Worm (Caenorhabditis elegans) whole organism, late embryonic: ENCODE data around the gene F54D8.6.
A peak's percentile ranks its signal among the peaks of the same experiment; 100 is the strongest.

Experiments used
- F13H6.1 ChIP-seq: sonication (generic microtip); optimal IDR thresholded peaks from 2 replicates; lab custom pipeline; 2016; ENCODE audit warnings: missing genetic modification characterization, missing compliant biosample characterization
- K02D7.2 ChIP-seq: sonication (generic microtip); optimal IDR thresholded peaks from 2 replicates; lab custom pipeline; 2017; ENCODE audit warnings: mild to moderate bottlenecking, missing genetic modification characterization, missing compliant biosample characterization
- K09A11.1 ChIP-seq: sonication (generic microtip); optimal IDR thresholded peaks from 2 replicates; lab custom pipeline; 2017; ENCODE audit warnings: antibody characterized with exemption, mild to moderate bottlenecking, missing genetic modification characterization, missing compliant biosample characterization; ENCODE audit not compliant: insufficient read depth
- ahr-1 ChIP-seq: sonication (generic microtip); optimal IDR thresholded peaks from 2 replicates; lab custom pipeline; 2016; ENCODE audit warnings: missing genetic modification characterization, missing compliant biosample characterization
- ceh-14 ChIP-seq: sonication (generic microtip); optimal IDR thresholded peaks from 2 replicates; lab custom pipeline; 2016; ENCODE audit warnings: missing genotype, missing genetic modification characterization, missing compliant biosample characterization
- ceh-18 ChIP-seq: sonication (generic microtip); optimal IDR thresholded peaks from 2 replicates; lab custom pipeline; 2016; ENCODE audit warnings: missing genetic modification characterization, missing compliant biosample characterization
- ceh-2 ChIP-seq: sonication (generic microtip); optimal IDR thresholded peaks from 2 replicates; lab custom pipeline; 2016; ENCODE audit warnings: missing genotype, missing genetic modification characterization, missing compliant biosample characterization
- ceh-30 ChIP-seq: fragments of 150-350 bp; optimal IDR thresholded peaks from 2 replicates; lab custom pipeline; 2014; ENCODE audit warnings: missing biosample characterization, missing genetic modification characterization
- ceh-31 ChIP-seq: sonication (generic microtip); optimal IDR thresholded peaks from 2 replicates; lab custom pipeline; 2016; ENCODE audit warnings: missing genetic modification characterization, missing compliant biosample characterization
- ceh-48 ChIP-seq: sonication (generic microtip); optimal IDR thresholded peaks from 2 replicates; lab custom pipeline; 2016; ENCODE audit warnings: missing genetic modification characterization, inconsistent platforms, missing compliant biosample characterization
- ceh-9 ChIP-seq: sonication (generic microtip); optimal IDR thresholded peaks from 2 replicates; lab custom pipeline; 2016; ENCODE audit warnings: mild to moderate bottlenecking, missing genetic modification characterization, inconsistent platforms, missing compliant biosample characterization
- dve-1 ChIP-seq: sonication (generic microtip); optimal IDR thresholded peaks from 2 replicates; lab custom pipeline; 2017; ENCODE audit warnings: antibody characterized with exemption, mild to moderate bottlenecking, missing genetic modification characterization, missing compliant biosample characterization
- elt-2 ChIP-seq: sonication (generic microtip); optimal IDR thresholded peaks from 2 replicates; lab custom pipeline; 2016; ENCODE audit warnings: missing genetic modification reagents, missing genetic modification characterization, missing compliant biosample characterization
- elt-4 ChIP-seq: sonication (generic microtip); optimal IDR thresholded peaks from 2 replicates; lab custom pipeline; 2016; ENCODE audit warnings: missing genetic modification characterization, missing compliant biosample characterization
- ets-4 ChIP-seq: sonication (generic microtip); optimal IDR thresholded peaks from 2 replicates; lab custom pipeline; 2016; ENCODE audit warnings: missing genetic modification characterization, missing compliant biosample characterization
- eyg-1 ChIP-seq: sonication (generic microtip); optimal IDR thresholded peaks from 2 replicates; lab custom pipeline; 2016; ENCODE audit warnings: missing genotype, missing genetic modification characterization, missing compliant biosample characterization
- gmeb-2 ChIP-seq: sonication (generic microtip); optimal IDR thresholded peaks from 2 replicates; lab custom pipeline; 2016; ENCODE audit warnings: missing genetic modification characterization, inconsistent platforms, missing compliant biosample characterization
- hlh-13 ChIP-seq: fragments of 200-800 bp; sonication (Bioruptor generic); optimal IDR thresholded peaks from 2 replicates; lab custom pipeline; 2018; ENCODE audit warnings: mild to moderate bottlenecking, missing genetic modification characterization, missing compliant biosample characterization
- hlh-15 ChIP-seq: sonication (generic microtip); optimal IDR thresholded peaks from 2 replicates; lab custom pipeline; 2016; ENCODE audit warnings: missing genetic modification characterization, missing compliant biosample characterization
- hlh-8 ChIP-seq: sonication (generic microtip); optimal IDR thresholded peaks from 2 replicates; lab custom pipeline; 2016; ENCODE audit warnings: missing genotype, missing genetic modification characterization, missing compliant biosample characterization
- mec-3 ChIP-seq: sonication (generic microtip); optimal IDR thresholded peaks from 2 replicates; lab custom pipeline; 2016; ENCODE audit warnings: borderline replicate concordance, missing genetic modification characterization, missing compliant biosample characterization
- nfya-1 ChIP-seq: sonication (generic microtip); optimal IDR thresholded peaks from 2 replicates; lab custom pipeline; 2017; ENCODE audit warnings: missing genetic modification characterization, mild to moderate bottlenecking, missing compliant biosample characterization, antibody characterized with exemption, moderate library complexity
- nhr-232 ChIP-seq: sonication (generic microtip); optimal IDR thresholded peaks from 2 replicates; lab custom pipeline; 2016; ENCODE audit warnings: missing genetic modification characterization, missing compliant biosample characterization
- npax-4 ChIP-seq: sonication (generic microtip); optimal IDR thresholded peaks from 2 replicates; lab custom pipeline; 2016; ENCODE audit warnings: missing genetic modification characterization, missing compliant biosample characterization
- pax-1 ChIP-seq: fragments of 150-350 bp; optimal IDR thresholded peaks from 2 replicates; lab custom pipeline; 2014; ENCODE audit warnings: missing biosample characterization, missing genetic modification characterization
- pha-4 ChIP-seq: fragments of 150-350 bp; optimal IDR thresholded peaks from 2 replicates; lab custom pipeline; 2018; ENCODE audit warnings: missing biosample characterization, missing genetic modification reagents, missing genetic modification characterization
- ref-2 ChIP-seq: sonication (generic microtip); optimal IDR thresholded peaks from 2 replicates; lab custom pipeline; 2016; ENCODE audit warnings: missing genetic modification characterization, missing compliant biosample characterization
- sdc-2 ChIP-seq: sonication (generic microtip); optimal IDR thresholded peaks from 2 replicates; lab custom pipeline; 2016; ENCODE audit warnings: missing genotype, missing genetic modification characterization, missing compliant biosample characterization
- sox-2 ChIP-seq: fragments of 200-800 bp; sonication (Bioruptor generic); IDR thresholded peaks from 2 replicates; pipeline ENCODE4 v1.3.6; 2022; ENCODE audit warnings: missing genetic modification reagents, missing genetic modification characterization, missing compliant biosample characterization
- syd-9 ChIP-seq: sonication (generic microtip); optimal IDR thresholded peaks from 2 replicates; lab custom pipeline; 2016; ENCODE audit warnings: mild to moderate bottlenecking, missing genetic modification characterization, moderate library complexity, missing compliant biosample characterization
- tbx-2 ChIP-seq: sonication (generic microtip); optimal IDR thresholded peaks from 2 replicates; lab custom pipeline; 2016; ENCODE audit warnings: missing genetic modification characterization, missing compliant biosample characterization
- unc-42 ChIP-seq: sonication (generic microtip); optimal IDR thresholded peaks from 2 replicates; lab custom pipeline; 2016; ENCODE audit warnings: missing genotype, missing genetic modification characterization, missing compliant biosample characterization
- unc-55 ChIP-seq: sonication (generic microtip); optimal IDR thresholded peaks from 2 replicates; lab custom pipeline; 2017; ENCODE audit warnings: missing biosample characterization, missing genetic modification reagents, missing genetic modification characterization
- unc-86 ChIP-seq: sonication (generic microtip); optimal IDR thresholded peaks from 2 replicates; lab custom pipeline; 2016; ENCODE audit warnings: missing genetic modification characterization, missing compliant biosample characterization
- zip-5 ChIP-seq: sonication (generic microtip); optimal IDR thresholded peaks from 2 replicates; lab custom pipeline; 2016; ENCODE audit warnings: missing genetic modification characterization, missing compliant biosample characterization
- ztf-16 ChIP-seq: sonication (generic microtip); optimal IDR thresholded peaks from 2 replicates; lab custom pipeline; 2017; ENCODE audit warnings: missing genetic modification characterization, missing compliant biosample characterization

Gene F54D8.6

DNA sequence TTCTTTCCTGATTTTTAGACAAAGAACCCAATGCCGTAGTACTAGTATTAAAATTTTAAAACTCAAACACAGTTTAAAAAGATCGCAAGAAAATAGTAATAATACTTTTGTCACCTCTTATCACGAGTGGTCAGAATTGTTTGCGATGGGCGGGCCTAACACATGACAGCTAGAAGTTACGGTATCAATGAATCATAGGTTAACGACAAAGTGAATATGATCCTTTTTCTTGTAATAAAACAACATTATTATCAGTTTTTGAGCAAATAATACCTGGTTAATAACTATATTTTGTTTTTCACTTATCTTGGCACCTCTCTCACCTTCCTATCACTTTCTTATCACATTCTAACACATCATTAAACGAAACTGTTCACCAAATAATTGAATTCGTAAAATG is 10.2 kb downstream of the F54D8.6 start:
- TF ChIP-seq gmeb-2 (tag; lab: Kevin White, UChicago) = no peak
- no peak for TF ChIP-seq ets-4
- TF ChIP-seq pax-1 = no peak
- no peak for TF ChIP-seq K09A11.1 (tag; lab: Kevin White, UChicago)
- no peak for TF ChIP-seq mec-3 (tag; lab: Kevin White, UChicago)
- TF ChIP-seq K02D7.2 (tag; lab: Kevin White, UChicago) = no peak
- TF ChIP-seq ceh-30 (tag; lab: Kevin White, UChicago) = no peak
- TF ChIP-seq ref-2 (tag; lab: Kevin White, UChicago) = no peak
- no peak for TF ChIP-seq ceh-48
- TF ChIP-seq ceh-2 (tag; lab: Kevin White, UChicago) = no peak

DNA sequence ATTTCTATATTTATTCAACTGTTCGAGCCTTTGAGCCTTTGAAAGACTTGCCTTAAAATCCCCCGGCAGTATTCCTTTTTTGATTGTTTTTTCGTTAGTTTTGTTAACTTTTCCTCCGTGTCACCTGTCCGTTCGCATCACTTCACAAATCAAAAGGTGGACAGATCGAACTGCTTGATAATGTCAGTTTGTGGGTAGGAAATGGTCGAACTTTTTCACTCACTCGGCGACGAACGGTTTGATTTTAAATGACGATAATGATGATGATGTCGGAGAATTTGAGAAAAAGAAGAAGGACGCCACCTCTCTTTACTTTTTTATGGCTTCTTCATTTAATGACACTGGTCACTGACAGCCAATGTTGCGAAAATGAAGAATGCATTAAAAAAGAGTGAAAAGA is 16.3 kb downstream of the F54D8.6 start:
- TF ChIP-seq elt-4 (tag; lab: Kevin White, UChicago) = no peak
- no peak for TF ChIP-seq hlh-15
- TF ChIP-seq ets-4 = no peak
- no peak for TF ChIP-seq hlh-8 (tag; lab: Kevin White, UChicago)
- no peak for TF ChIP-seq ceh-18 (tag; lab: Kevin White, UChicago)
- TF ChIP-seq ceh-14 (tag; lab: Kevin White, UChicago) = no peak
- TF ChIP-seq nfya-1 (tag; lab: Kevin White, UChicago) = no peak
- no peak for TF ChIP-seq gmeb-2 (tag; lab: Kevin White, UChicago)
- TF ChIP-seq ceh-9 (tag; lab: Kevin White, UChicago) = no peak
- TF ChIP-seq hlh-13 = no peak
- TF ChIP-seq F13H6.1 = no peak
- no peak for TF ChIP-seq nhr-232 (tag; lab: Kevin White, UChicago)
- TF ChIP-seq elt-2 (tag; lab: Kevin White, UChicago) = no peak
- no peak for TF ChIP-seq pha-4 (tag; lab: Kevin White, UChicago)
- TF ChIP-seq, all 69 proteins: peak for 0

DNA sequence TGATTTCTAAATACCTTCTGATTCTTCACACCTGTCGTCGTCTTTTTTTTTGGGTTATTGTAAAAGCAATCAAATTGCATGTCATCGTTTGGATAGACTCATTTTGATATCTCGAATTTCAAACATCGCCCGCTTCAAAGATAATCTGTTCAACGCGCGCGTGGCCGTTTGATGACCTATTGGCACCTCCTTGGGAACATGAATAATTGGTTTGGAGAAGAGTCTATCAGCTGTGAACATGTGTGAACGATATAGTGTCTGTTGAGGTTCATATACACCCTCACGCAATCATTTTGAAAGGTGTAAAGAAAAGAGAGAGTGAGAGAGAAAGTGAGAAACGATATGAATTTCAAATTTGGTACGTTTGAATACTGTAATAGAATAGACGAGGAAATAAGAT is 17.8 kb downstream of the F54D8.6 start:
- TF ChIP-seq tbx-2 (peak; percentile 29), unc-55 (GFP tag; lab: Kevin White, UChicago) (no peak)

DNA sequence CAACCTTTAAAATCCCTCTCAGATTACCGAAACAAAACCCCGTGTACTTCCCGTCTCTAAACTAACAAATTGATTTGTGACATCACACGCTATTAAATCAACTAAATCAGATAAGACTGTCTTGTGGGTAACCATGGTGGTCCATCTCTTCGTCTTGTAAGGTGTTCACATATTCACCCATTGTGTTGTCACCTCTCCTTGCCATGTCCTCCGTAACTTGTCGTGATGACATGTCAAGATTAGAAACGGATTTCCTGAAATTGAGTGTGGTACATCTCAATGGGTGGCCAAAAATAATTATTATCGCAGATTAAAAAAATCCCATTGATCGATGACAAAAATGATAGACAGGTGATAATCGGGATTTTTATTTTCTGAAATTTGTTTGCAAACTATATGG is 21.6 kb downstream of the F54D8.6 start:
- TF ChIP-seq dve-1 (tag; lab: Kevin White, UChicago) (no peak), tbx-2 (peak; percentile 79), unc-55 (GFP tag; lab: Kevin White, UChicago) (peak; percentile 52)

DNA sequence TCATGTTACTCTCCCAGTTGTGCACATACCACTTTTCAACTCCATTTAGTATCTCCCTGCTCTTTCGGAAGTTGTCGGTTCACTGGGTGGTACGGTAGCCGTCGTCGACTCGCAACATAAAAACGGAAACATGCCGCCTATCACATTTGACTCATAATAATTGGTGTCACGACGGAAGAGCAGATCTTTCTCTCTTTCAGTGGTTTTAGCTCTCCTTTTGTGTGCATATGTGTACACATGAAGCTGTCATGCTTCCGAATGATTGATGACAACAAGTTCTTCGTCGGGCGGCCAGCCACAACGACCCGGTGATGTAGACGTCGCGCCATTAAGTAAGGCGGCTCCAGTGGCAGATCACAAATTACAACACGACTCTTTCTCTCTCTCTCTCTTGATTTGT is 23.0 kb downstream of the F54D8.6 start:
- TF ChIP-seq sdc-2 (no peak), nfya-1 (tag; lab: Kevin White, UChicago) (no peak), zip-5 (no peak), tbx-2 (peak; percentile 47), unc-42 (tag; lab: Kevin White, UChicago) (no peak), unc-55 (GFP tag; lab: Kevin White, UChicago) (peak; percentile 40), ahr-1 (tag; lab: Kevin White, UChicago) (no peak), gmeb-2 (tag; lab: Kevin White, UChicago) (no peak), nhr-232 (tag; lab: Kevin White, UChicago) (no peak), ceh-2 (tag; lab: Kevin White, UChicago) (no peak)
- TF ChIP-seq, all 69 proteins: peak for 2

DNA sequence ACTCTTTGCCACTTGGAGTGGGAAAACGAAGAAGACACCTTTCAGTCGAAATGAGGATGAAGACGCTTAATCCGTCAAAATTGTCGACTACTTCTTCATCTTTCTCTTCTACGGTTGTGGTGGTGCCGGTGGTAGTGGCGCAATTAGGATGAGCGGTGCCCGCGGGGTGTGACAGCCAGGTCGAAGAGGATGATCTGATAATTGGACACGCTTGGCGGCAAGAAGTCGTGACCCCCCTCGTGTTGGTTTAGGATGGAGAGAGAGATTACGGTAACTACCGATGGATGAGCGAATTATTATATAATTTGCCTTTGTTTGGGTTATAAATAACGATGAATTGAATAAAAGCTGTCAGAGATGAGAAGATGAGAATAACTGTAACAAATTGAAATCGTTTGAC is 24.2 kb downstream of the F54D8.6 start:
- TF ChIP-seq unc-86 (no peak), mec-3 (tag; lab: Kevin White, UChicago) (no peak), zip-5 (no peak), sox-2 (GFP tag; lab: Robert Waterston, UW) (no peak), syd-9 (tag; lab: Kevin White, UChicago) (no peak), ztf-16 (tag; lab: Kevin White, UChicago) (no peak), ceh-31 (tag; lab: Kevin White, UChicago) (peak; percentile 24), elt-4 (tag; lab: Kevin White, UChicago) (no peak), npax-4 (tag; lab: Kevin White, UChicago) (no peak), tbx-2 (peak; percentile 93), eyg-1 (tag; lab: Kevin White, UChicago) (no peak)
- TF ChIP-seq, all 69 proteins: peak for 2
